Worm (Caenorhabditis elegans) whole organism, late embryonic: Measurements from ENCODE around the gene Y39B6A.30.

Experiments
- F13H6.1 ChIP-seq: sonication (generic microtip); optimal IDR thresholded peaks from 2 replicates; lab custom pipeline; 2016; ENCODE audit warnings: missing genetic modification characterization, missing compliant biosample characterization
- Y22D7AL.16 ChIP-seq: sonication (generic microtip); optimal IDR thresholded peaks from 2 replicates; lab custom pipeline; 2016; ENCODE audit warnings: missing genetic modification characterization, missing compliant biosample characterization
- ceh-2 ChIP-seq: sonication (generic microtip); optimal IDR thresholded peaks from 2 replicates; lab custom pipeline; 2016; ENCODE audit warnings: missing genotype, missing genetic modification characterization, missing compliant biosample characterization
- ceh-34 ChIP-seq: sonication (generic microtip); optimal IDR thresholded peaks from 2 replicates; lab custom pipeline; 2016; ENCODE audit warnings: mild to moderate bottlenecking, missing genetic modification characterization, missing compliant biosample characterization
- ceh-9 ChIP-seq: sonication (generic microtip); optimal IDR thresholded peaks from 2 replicates; lab custom pipeline; 2016; ENCODE audit warnings: mild to moderate bottlenecking, missing genetic modification characterization, inconsistent platforms, missing compliant biosample characterization
- dve-1 ChIP-seq: sonication (generic microtip); optimal IDR thresholded peaks from 2 replicates; lab custom pipeline; 2017; ENCODE audit warnings: antibody characterized with exemption, mild to moderate bottlenecking, missing genetic modification characterization, missing compliant biosample characterization
- ets-4 ChIP-seq: sonication (generic microtip); optimal IDR thresholded peaks from 2 replicates; lab custom pipeline; 2016; ENCODE audit warnings: missing genetic modification characterization, missing compliant biosample characterization
- fkh-10 ChIP-seq: fragments of 150-350 bp; optimal IDR thresholded peaks from 2 replicates; lab custom pipeline; 2014; ENCODE audit warnings: missing biosample characterization, missing genetic modification reagents, missing genetic modification characterization
- nhr-11 ChIP-seq: fragments of 150-350 bp; optimal IDR thresholded peaks from 2 replicates; lab custom pipeline; 2014; ENCODE audit warnings: missing biosample characterization, missing genetic modification characterization
- pha-4 ChIP-seq: fragments of 150-350 bp; optimal IDR thresholded peaks from 2 replicates; lab custom pipeline; 2018; ENCODE audit warnings: missing biosample characterization, missing genetic modification reagents, missing genetic modification characterization
- rnt-1 ChIP-seq: sonication (generic microtip); optimal IDR thresholded peaks from 2 replicates; lab custom pipeline; 2016; ENCODE audit warnings: missing genetic modification characterization, missing compliant biosample characterization
- unc-42 ChIP-seq: sonication (generic microtip); optimal IDR thresholded peaks from 2 replicates; lab custom pipeline; 2016; ENCODE audit warnings: missing genotype, missing genetic modification characterization, missing compliant biosample characterization
- unc-55 ChIP-seq: sonication (generic microtip); optimal IDR thresholded peaks from 2 replicates; lab custom pipeline; 2017; ENCODE audit warnings: missing biosample characterization, missing genetic modification reagents, missing genetic modification characterization
- unc-86 ChIP-seq: sonication (generic microtip); optimal IDR thresholded peaks from 2 replicates; lab custom pipeline; 2016; ENCODE audit warnings: missing genetic modification characterization, missing compliant biosample characterization

ce11 chrV:18990958-18991357 lies 23.4 kb upstream of the Y39B6A.30 start:
- TF ChIP-seq ceh-9 (tag; lab: Kevin White, UChicago) = no peak
- no peak for TF ChIP-seq nhr-11 (tag; lab: Kevin White, UChicago)
- no peak for TF ChIP-seq Y22D7AL.16 (tag; lab: Kevin White, UChicago)
- no peak for TF ChIP-seq ets-4 (tag; lab: Kevin White, UChicago)
- TF ChIP-seq pha-4 = no peak
- TF ChIP-seq fkh-10 (GFP tag; lab: Kevin White, UChicago) = no peak
- TF ChIP-seq rnt-1 = no peak
- no peak for TF ChIP-seq unc-55 (GFP tag; lab: Kevin White, UChicago)
- no peak for TF ChIP-seq ceh-2 (tag; lab: Kevin White, UChicago)
- TF ChIP-seq dve-1 (tag; lab: Kevin White, UChicago) = no peak
- TF ChIP-seq F13H6.1 (tag; lab: Kevin White, UChicago) = no peak
- TF ChIP-seq unc-42 = no peak
- TF ChIP-seq unc-86 (tag; lab: Kevin White, UChicago) = no peak
- no peak for TF ChIP-seq ceh-34
